Fruit fly (Drosophila melanogaster) whole organism, embryonic: ENCODE results near the gene CG3703.

Experiments
- CG10431 ChIP-seq: fragments of 200-800 bp; sonication (Bioruptor generic); optimal IDR thresholded peaks from 3 replicates; lab custom pipeline; 2018; ENCODE audit warnings: missing biosample characterization, mild to moderate bottlenecking, missing genetic modification characterization
- CG10565 ChIP-seq: fragments of 200-800 bp; sonication (Bioruptor generic); optimal IDR thresholded peaks from 3 replicates; lab custom pipeline; 2016; ENCODE audit warnings: missing biosample characterization, mild to moderate bottlenecking, missing genetic modification characterization
- CG10654 ChIP-seq: fragments of 200-800 bp; sonication (Bioruptor generic); optimal IDR thresholded peaks from 2 replicates; lab custom pipeline; 2016; ENCODE audit warnings: missing biosample characterization, missing genetic modification characterization
- CG10959 ChIP-seq: fragments of 200-800 bp; sonication (Bioruptor generic); IDR thresholded peaks from 2 replicates; pipeline ENCODE4 v1.3.6; 2022; ENCODE audit warnings: missing biosample characterization, missing genetic modification characterization
- CG11723 ChIP-seq: fragments of 200-800 bp; sonication (Bioruptor generic); optimal IDR thresholded peaks from 2 replicates; lab custom pipeline; 2017; ENCODE audit warnings: missing biosample characterization, mild to moderate bottlenecking, missing genetic modification characterization
- CG12219 ChIP-seq: fragments of 200-800 bp; sonication (Bioruptor generic); optimal IDR thresholded peaks from 3 replicates; lab custom pipeline; 2018; ENCODE audit warnings: missing biosample characterization, mild to moderate bottlenecking, missing genetic modification characterization
- CG12299 ChIP-seq: fragments of 200-800 bp; sonication (Bioruptor generic); optimal IDR thresholded peaks from 2 replicates; lab custom pipeline; 2018; ENCODE audit warnings: missing biosample characterization, mild to moderate bottlenecking, missing genetic modification characterization
- CG12659 ChIP-seq: fragments of 200-800 bp; sonication (Bioruptor generic); optimal IDR thresholded peaks from 3 replicates; lab custom pipeline; 2017; ENCODE audit warnings: mild to moderate bottlenecking, missing biosample characterization, missing genetic modification reagents, missing genetic modification characterization
- CG13775 ChIP-seq: fragments of 200-800 bp; sonication (Bioruptor generic); optimal IDR thresholded peaks from 3 replicates; lab custom pipeline; 2017; ENCODE audit warnings: missing biosample characterization, mild to moderate bottlenecking, missing genetic modification characterization
- CG1529 ChIP-seq: fragments of 200-800 bp; sonication (Bioruptor generic); optimal IDR thresholded peaks from 3 replicates; lab custom pipeline; 2018; ENCODE audit warnings: missing biosample characterization, missing genetic modification characterization
- CG16813 ChIP-seq: fragments of 200-800 bp; sonication (Bioruptor generic); IDR thresholded peaks from 3 replicates; pipeline ENCODE4 v1.3.6; 2022; ENCODE audit warnings: missing biosample characterization, missing genetic modification characterization; ENCODE audit not compliant: partially characterized antibody
- CG1792 ChIP-seq: fragments of 200-800 bp; sonication (Bioruptor generic); optimal IDR thresholded peaks from 2 replicates; lab custom pipeline; 2016; ENCODE audit warnings: missing biosample characterization, missing genetic modification characterization
- CG18011 ChIP-seq: fragments of 200-800 bp; sonication (Bioruptor generic); optimal IDR thresholded peaks from 2 replicates; lab custom pipeline; 2017; ENCODE audit warnings: missing biosample characterization, missing genetic modification characterization, mild to moderate bottlenecking, moderate library complexity, missing genotype
- CG1832 ChIP-seq: fragments of 200-800 bp; sonication (Bioruptor generic); optimal IDR thresholded peaks from 2 replicates; lab custom pipeline; 2017; ENCODE audit warnings: missing biosample characterization, mild to moderate bottlenecking, missing genetic modification characterization, inconsistent platforms
- CG2202 ChIP-seq: fragments of 200-800 bp; sonication (Bioruptor generic); optimal IDR thresholded peaks from 2 replicates; lab custom pipeline; 2018; ENCODE audit warnings: missing biosample characterization, mild to moderate bottlenecking, missing genetic modification characterization
- CG34376 ChIP-seq: fragments of 200-800 bp; sonication (Bioruptor generic); optimal IDR thresholded peaks from 2 replicates; lab custom pipeline; 2018; ENCODE audit warnings: missing biosample characterization, mild to moderate bottlenecking, missing genetic modification characterization
- CG34422 ChIP-seq: fragments of 200-800 bp; sonication (Bioruptor generic); IDR thresholded peaks from 3 replicates; pipeline ENCODE4 v1.3.6; 2022; ENCODE audit warnings: missing biosample characterization, missing genetic modification characterization
- CG3726 ChIP-seq: fragments of 200-800 bp; sonication (Bioruptor generic); IDR thresholded peaks from 3 replicates; pipeline ENCODE4, ENCODE4 v1.3.6; 2022; ENCODE audit warnings: missing biosample characterization, missing genetic modification characterization
- CG4328 ChIP-seq: fragments of 200-800 bp; sonication (Bioruptor generic); optimal IDR thresholded peaks from 3 replicates; lab custom pipeline; 2017; ENCODE audit warnings: missing biosample characterization, missing genetic modification reagents, missing genetic modification characterization
- CG4404 ChIP-seq: fragments of 200-800 bp; sonication (Bioruptor generic); IDR thresholded peaks from 2 replicates; pipeline ENCODE4 v1.3.6; 2022; ENCODE audit warnings: missing biosample characterization, missing genetic modification characterization
- CG4707 ChIP-seq: fragments of 200-800 bp; sonication (Bioruptor generic); optimal IDR thresholded peaks from 2 replicates; lab custom pipeline; 2018; ENCODE audit warnings: missing biosample characterization, mild to moderate bottlenecking, missing genetic modification characterization, moderate library complexity
- CG6272 ChIP-seq: fragments of 200-800 bp; sonication (Bioruptor generic); IDR thresholded peaks from 2 replicates; pipeline ENCODE4 v1.3.6; 2022; ENCODE audit warnings: missing biosample characterization, missing genetic modification characterization
- CG7271 ChIP-seq: fragments of 200-800 bp; sonication (Bioruptor generic); optimal IDR thresholded peaks from 2 replicates; lab custom pipeline; 2018; ENCODE audit warnings: missing biosample characterization, mild to moderate bottlenecking, missing genetic modification characterization, moderate library complexity
- CG8281 ChIP-seq: fragments of 200-800 bp; sonication (Bioruptor generic); optimal IDR thresholded peaks from 2 replicates; lab custom pipeline; 2018; ENCODE audit warnings: missing biosample characterization, mild to moderate bottlenecking, missing genetic modification characterization, moderate library complexity
- CG9437 ChIP-seq: fragments of 200-800 bp; sonication (Bioruptor generic); optimal IDR thresholded peaks from 2 replicates; lab custom pipeline; 2018; ENCODE audit warnings: missing biosample characterization, mild to moderate bottlenecking, missing genetic modification characterization
- CG9727 ChIP-seq: fragments of 200-800 bp; sonication (Bioruptor generic); optimal IDR thresholded peaks from 3 replicates; lab custom pipeline; 2017; ENCODE audit warnings: missing biosample characterization, mild to moderate bottlenecking, missing genetic modification characterization
- Fer2 ChIP-seq: fragments of 200-800 bp; sonication (Bioruptor generic); optimal IDR thresholded peaks from 2 replicates; lab custom pipeline; 2018; ENCODE audit warnings: missing biosample characterization, mild to moderate bottlenecking, missing genetic modification characterization, moderate library complexity
- Fer3 ChIP-seq: fragments of 200-800 bp; sonication (Bioruptor generic); optimal IDR thresholded peaks from 2 replicates; lab custom pipeline; 2018; ENCODE audit warnings: missing biosample characterization, mild to moderate bottlenecking, missing genetic modification characterization, moderate library complexity
- Hmr ChIP-seq: fragments of 200-800 bp; sonication (Bioruptor generic); optimal IDR thresholded peaks from 3 replicates; lab custom pipeline; 2017; ENCODE audit warnings: mild to moderate bottlenecking, missing biosample characterization, missing genetic modification reagents, missing genetic modification characterization
- Hr78 ChIP-seq, 2 experiments: fragments of 200-800 bp in 1 of 2; fragments of >200 bp in 1 of 2; sonication (Bioruptor generic) in 1 of 2; optimal IDR thresholded peaks; 2 replicates each; lab custom pipeline; 2017 to 2019; ENCODE audit warnings: missing biosample characterization in 2 of 2, missing genetic modification characterization in 2 of 2, mild to moderate bottlenecking in 1 of 2, moderate library complexity in 1 of 2
- Neu2 ChIP-seq: fragments of 200-800 bp; sonication (Bioruptor generic); optimal IDR thresholded peaks from 3 replicates; lab custom pipeline; 2016; ENCODE audit warnings: missing biosample characterization, missing genetic modification characterization, borderline replicate concordance
- Sin3A ChIP-seq: fragments of >200 bp; optimal IDR thresholded peaks from 2 replicates; lab custom pipeline; 2018
- Sox100B ChIP-seq: fragments of 200-800 bp; sonication (Bioruptor generic); optimal IDR thresholded peaks from 3 replicates; lab custom pipeline; 2018; ENCODE audit warnings: missing biosample characterization, mild to moderate bottlenecking, missing genetic modification characterization
- Usf ChIP-seq: fragments of 200-800 bp; sonication (Bioruptor generic); optimal IDR thresholded peaks from 2 replicates; lab custom pipeline; 2017; ENCODE audit warnings: missing genotype, missing biosample characterization, missing genetic modification characterization
- ac ChIP-seq: fragments of 200-800 bp; sonication (Bioruptor generic); optimal IDR thresholded peaks from 3 replicates; lab custom pipeline; 2017; ENCODE audit warnings: missing biosample characterization, mild to moderate bottlenecking, missing genetic modification characterization
- bsh ChIP-seq, 2 experiments: fragments of 200-800 bp; sonication (Bioruptor generic); optimal IDR thresholded peaks; 2 replicates each; lab custom pipeline; 2017 to 2018; ENCODE audit warnings: mild to moderate bottlenecking in 2 of 2, missing biosample characterization in 2 of 2, missing genetic modification characterization in 2 of 2, moderate library complexity in 1 of 2
- dysf ChIP-seq: fragments of 200-800 bp; sonication (Bioruptor generic); IDR thresholded peaks from 3 replicates; pipeline ENCODE4 v1.3.6; 2022; ENCODE audit warnings: missing biosample characterization, missing genetic modification characterization
- emc ChIP-seq: fragments of 200-800 bp; sonication (Bioruptor generic); optimal IDR thresholded peaks from 2 replicates; lab custom pipeline; 2016; ENCODE audit warnings: missing biosample characterization, missing genetic modification characterization
- ham ChIP-seq: fragments of 200-800 bp; sonication (Bioruptor generic); IDR thresholded peaks from 2 replicates; pipeline ENCODE4 v1.3.6; 2022; ENCODE audit warnings: missing biosample characterization, missing genetic modification characterization
- ken ChIP-seq: fragments of 200-800 bp; sonication (Bioruptor generic); IDR thresholded peaks from 3 replicates; pipeline ENCODE4 v1.3.6; 2022; ENCODE audit warnings: missing biosample characterization, missing genetic modification characterization
- kni ChIP-seq: fragments of 200-800 bp; sonication (Bioruptor generic); optimal IDR thresholded peaks from 3 replicates; lab custom pipeline; 2017; ENCODE audit warnings: mild to moderate bottlenecking, missing biosample characterization, missing genetic modification reagents, missing genetic modification characterization
- mld ChIP-seq: fragments of 200-800 bp; sonication (Bioruptor generic); IDR thresholded peaks from 3 replicates; pipeline ENCODE4 v1.3.6; 2022; ENCODE audit warnings: missing biosample characterization, missing genetic modification characterization; ENCODE audit not compliant: partially characterized antibody
- peb ChIP-seq: fragments of 200-800 bp; sonication (Bioruptor generic); IDR thresholded peaks from 2 replicates; pipeline ENCODE4 v1.3.6; 2022; ENCODE audit warnings: missing biosample characterization, missing genetic modification characterization
- pfk ChIP-seq: fragments of 200-800 bp; sonication (Bioruptor generic); optimal IDR thresholded peaks from 2 replicates; lab custom pipeline; 2018; ENCODE audit warnings: missing biosample characterization, mild to moderate bottlenecking, missing genetic modification characterization, moderate library complexity
- pros ChIP-seq: fragments of 200-800 bp; sonication (Bioruptor generic); optimal IDR thresholded peaks from 3 replicates; lab custom pipeline; 2019; ENCODE audit warnings: missing biosample characterization, mild to moderate bottlenecking, missing genetic modification characterization, moderate library complexity
- psq ChIP-seq: fragments of 200-800 bp; sonication (Bioruptor generic); optimal IDR thresholded peaks from 2 replicates; lab custom pipeline; 2017; ENCODE audit warnings: missing biosample characterization, missing genetic modification characterization
- tgo ChIP-seq: fragments of 200-800 bp; sonication (Bioruptor generic); IDR thresholded peaks from 3 replicates; pipeline ENCODE4 v1.3.6; 2022; ENCODE audit warnings: missing biosample characterization, missing genetic modification characterization
- tna ChIP-seq: fragments of 200-800 bp; sonication (Bioruptor generic); IDR thresholded peaks from 2 replicates; pipeline ENCODE4 v1.3.6; 2022; ENCODE audit warnings: missing biosample characterization, missing genetic modification characterization; ENCODE audit not compliant: partially characterized antibody
- toy ChIP-seq: fragments of 200-800 bp; sonication (Bioruptor generic); IDR thresholded peaks from 2 replicates; pipeline ENCODE4 v1.3.6; 2022; ENCODE audit warnings: missing biosample characterization, missing genetic modification characterization

The CG3703 gene

DNA sequence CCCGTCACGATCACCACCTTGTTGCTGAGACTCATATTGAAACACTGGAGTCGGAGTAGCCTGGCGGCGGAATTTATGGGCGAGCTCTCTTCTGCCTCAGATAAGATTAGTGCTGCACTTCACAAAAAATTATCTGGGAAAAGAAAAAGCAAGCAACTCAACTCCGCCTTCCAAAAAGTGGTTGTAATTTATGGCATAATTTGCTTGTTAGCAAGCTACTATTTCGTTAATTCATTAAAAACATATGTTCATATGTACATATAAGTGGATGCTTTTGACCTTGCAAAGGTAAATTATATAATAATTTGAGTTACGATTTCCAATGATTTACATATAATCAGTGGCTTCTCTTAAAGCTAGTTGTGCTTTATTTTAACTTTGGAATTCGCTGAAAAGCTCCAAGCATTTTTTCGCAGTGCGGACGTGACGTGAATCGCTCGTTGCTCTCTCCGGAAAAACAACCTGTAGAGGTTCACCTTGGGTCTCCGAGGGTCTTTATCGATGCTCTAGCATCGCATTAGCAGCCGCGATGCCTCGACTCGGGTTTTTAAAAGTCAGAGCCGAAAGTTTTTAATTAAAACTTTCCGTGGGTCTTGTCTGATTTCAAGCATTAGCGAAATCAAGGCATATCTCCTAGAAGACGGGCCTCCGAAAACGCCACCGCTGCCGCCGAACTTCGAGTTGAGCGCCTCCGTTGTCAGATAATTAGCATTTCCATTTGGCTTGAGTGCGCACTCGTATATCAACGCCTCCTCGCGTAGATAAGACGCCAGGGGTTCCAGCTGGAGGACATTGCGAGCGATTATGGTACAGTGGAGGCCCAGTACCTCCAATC is 2.1 kb upstream of the CG3703 start, which contains the start of gene CG3699 (continued):
- TF ChIP-seq ham (GFP tag; lab: Robert Waterston, UW) (0 out of 2 replicates have a peak, but pooled peaks have one; percentile 31), toy (GFP tag; lab: Robert Waterston, UW) (no peak), CG12219 (peak; percentile 8), pfk (no peak), Neu2 (no peak), CG4328 (GFP tag; lab: Kevin White, UChicago) (peak; percentile 16), CG10565 (GFP tag; lab: Kevin White, UChicago) (no peak), CG4707 (no peak), CG12659 (peak; percentile 53), ken (GFP tag; lab: Robert Waterston, UW) (no peak), Hr78 (GFP tag; optimal IDR thresholded peaks at IDR 0.05; lab: Kevin White, UChicago) (no peak), CG16813 (GFP tag; lab: Robert Waterston, UW) (no peak), dysf (GFP tag; lab: Robert Waterston, UW) (peak; percentile 65; the same call in 2 of the 3 replicates), emc (GFP tag; lab: Kevin White, UChicago) (no peak), ac (GFP tag; lab: Kevin White, UChicago) (no peak), CG10431 (GFP tag; lab: Kevin White, UChicago) (no peak), CG1529 (GFP tag; lab: Kevin White, UChicago) (no peak), peb (GFP tag; lab: Robert Waterston, UW) (no peak), CG8281 (tag; lab: Kevin White, UChicago) (no peak), CG6272 (GFP tag; lab: Robert Waterston, UW) (no peak), Fer3 (tag; lab: Kevin White, UChicago) (peak; percentile 42), CG34422 (GFP tag; lab: Robert Waterston, UW) (no peak), CG18011 (no peak), tna (GFP tag; lab: Robert Waterston, UW) (no peak), bsh (GFP tag; optimal IDR thresholded peaks at IDR 0.05; lab: Kevin White, UChicago) (no peak), CG3726 (GFP tag; lab: Robert Waterston, UW) (no peak), tgo (0 out of 3 replicates have a peak, but pooled peaks have one; percentile 21), CG1792 (no peak), psq (no peak), pros (GFP tag; lab: Kevin White, UChicago) (no peak), CG7271 (tag; lab: Kevin White, UChicago) (no peak), Usf (no peak), CG11723 (no peak), Sin3A (lab: Kevin White, UChicago) (no peak), CG1832 (GFP tag; lab: Kevin White, UChicago) (no peak), CG9437 (GFP tag; lab: Kevin White, UChicago) (peak; percentile 35), CG13775 (GFP tag; lab: Kevin White, UChicago) (no peak), CG9727 (peak; percentile 37), Hmr (peak; percentile 56), Sox100B (GFP tag; lab: Kevin White, UChicago) (no peak), CG2202 (tag; lab: Kevin White, UChicago) (no peak), CG10654 (GFP tag; lab: Kevin White, UChicago) (no peak), Fer2 (no peak), CG4404 (GFP tag; lab: Robert Waterston, UW) (no peak), mld (GFP tag; lab: Robert Waterston, UW) (no peak), CG12299 (tag; lab: Kevin White, UChicago) (no peak), CG34376 (GFP tag; lab: Kevin White, UChicago) (peak; percentile 29), CG10959 (no peak), kni (GFP tag; lab: Kevin White, UChicago) (no peak)
